Fruit fly (Drosophila melanogaster) whole organism, embryonic: ENCODE measurements around the gene toe.

ENCODE experiments used
- Antp ChIP-seq: fragments of 200-800 bp; sonication (Bioruptor generic); optimal IDR thresholded peaks from 3 replicates; lab custom pipeline; 2016; ENCODE audit warnings: missing biosample characterization, missing genetic modification characterization
- Atf-2 ChIP-seq: fragments of 200-800 bp; sonication (Bioruptor generic); optimal IDR thresholded peaks from 2 replicates; lab custom pipeline; 2016; ENCODE audit warnings: missing biosample characterization, missing genetic modification characterization
- B-H1 ChIP-seq: fragments of 200-800 bp; sonication (Bioruptor generic); IDR thresholded peaks from 3 replicates; pipeline ENCODE4 v1.3.6; 2022; ENCODE audit warnings: missing biosample characterization, missing genetic modification characterization
- Bdp1 ChIP-seq: fragments of 200-800 bp; sonication (Bioruptor generic); optimal IDR thresholded peaks from 3 replicates; lab custom pipeline; 2016; ENCODE audit warnings: missing biosample characterization, missing genetic modification characterization
- Blimp-1 ChIP-seq: fragments of 200-800 bp; sonication (Bioruptor generic); optimal IDR thresholded peaks from 3 replicates; lab custom pipeline; 2018; ENCODE audit warnings: missing biosample characterization, missing genetic modification characterization, mild to moderate bottlenecking, moderate library complexity, missing genetic modification reagents
- CG10267 ChIP-seq: fragments of 200-800 bp; sonication (Bioruptor generic); optimal IDR thresholded peaks from 2 replicates; lab custom pipeline; 2018; ENCODE audit warnings: missing biosample characterization, mild to moderate bottlenecking, missing genetic modification characterization, moderate library complexity
- CG10979 ChIP-seq: fragments of 200-800 bp; sonication (Bioruptor generic); optimal IDR thresholded peaks from 2 replicates; lab custom pipeline; 2018; ENCODE audit warnings: missing biosample characterization, mild to moderate bottlenecking, missing genetic modification characterization, moderate library complexity
- CG11723 ChIP-seq: fragments of 200-800 bp; sonication (Bioruptor generic); optimal IDR thresholded peaks from 2 replicates; lab custom pipeline; 2017; ENCODE audit warnings: missing biosample characterization, mild to moderate bottlenecking, missing genetic modification characterization
- CG12391 ChIP-seq: fragments of 200-800 bp; sonication (Bioruptor generic); optimal IDR thresholded peaks from 3 replicates; lab custom pipeline; 2018; ENCODE audit warnings: missing biosample characterization, mild to moderate bottlenecking, missing genetic modification characterization, moderate library complexity
- CG13424 ChIP-seq: fragments of 200-800 bp; sonication (Bioruptor generic); optimal IDR thresholded peaks from 2 replicates; lab custom pipeline; 2019; ENCODE audit warnings: missing biosample characterization, mild to moderate bottlenecking, missing genetic modification characterization, moderate library complexity
- CG14050 ChIP-seq: fragments of 200-800 bp; sonication (Bioruptor generic); IDR thresholded peaks from 3 replicates; pipeline ENCODE4 v1.3.6; 2022; ENCODE audit warnings: missing biosample characterization, missing genetic modification characterization
- CG15696 ChIP-seq: fragments of 200-800 bp; sonication (Bioruptor generic); optimal IDR thresholded peaks from 2 replicates; lab custom pipeline; 2019; ENCODE audit warnings: missing biosample characterization, mild to moderate bottlenecking, missing genetic modification characterization, moderate library complexity
- CG1602 ChIP-seq: fragments of 200-800 bp; sonication (Bioruptor generic); optimal IDR thresholded peaks from 3 replicates; lab custom pipeline; 2016; ENCODE audit warnings: missing biosample characterization, missing genetic modification characterization
- CG17328 ChIP-seq: fragments of 200-800 bp; sonication (Bioruptor generic); IDR thresholded peaks from 2 replicates; pipeline ENCODE4 v1.3.6; 2022; ENCODE audit warnings: missing biosample characterization, missing genetic modification characterization
- CG17829 ChIP-seq: fragments of 200-800 bp; optimal IDR thresholded peaks from 2 replicates; lab custom pipeline; 2019; ENCODE audit warnings: missing biosample characterization, mild to moderate bottlenecking, missing genetic modification characterization, moderate library complexity
- CG18262 ChIP-seq: fragments of 200-800 bp; optimal IDR thresholded peaks from 3 replicates; lab custom pipeline; 2019; ENCODE audit warnings: missing biosample characterization, mild to moderate bottlenecking, missing genetic modification characterization, moderate library complexity
- CG2712 ChIP-seq: fragments of 200-800 bp; optimal IDR thresholded peaks from 3 replicates; lab custom pipeline; 2019; ENCODE audit warnings: missing biosample characterization, mild to moderate bottlenecking, missing genetic modification characterization, moderate library complexity
- CG32767 ChIP-seq: fragments of 200-800 bp; sonication (Bioruptor generic); IDR thresholded peaks from 2 replicates; pipeline ENCODE4 v1.3.6; 2022; ENCODE audit warnings: missing biosample characterization, missing genetic modification characterization
- CG3281 ChIP-seq: fragments of 200-800 bp; sonication (Bioruptor generic); optimal IDR thresholded peaks from 3 replicates; lab custom pipeline; 2017; ENCODE audit warnings: missing biosample characterization, mild to moderate bottlenecking, missing genetic modification characterization
- CG33557 ChIP-seq: fragments of 200-800 bp; sonication (Bioruptor generic); optimal IDR thresholded peaks from 2 replicates; lab custom pipeline; 2019; ENCODE audit warnings: missing biosample characterization, mild to moderate bottlenecking, missing genetic modification characterization, moderate library complexity
- CG3407 ChIP-seq: fragments of 200-800 bp; sonication (Bioruptor generic); optimal IDR thresholded peaks from 2 replicates; lab custom pipeline; 2018; ENCODE audit warnings: missing biosample characterization, mild to moderate bottlenecking, missing genetic modification characterization
- CG4424 ChIP-seq: fragments of 200-800 bp; sonication (Bioruptor generic); optimal IDR thresholded peaks from 3 replicates; lab custom pipeline; 2016; ENCODE audit warnings: missing biosample characterization, missing genetic modification characterization
- CG6254 ChIP-seq: fragments of 200-800 bp; sonication (Bioruptor generic); optimal IDR thresholded peaks from 3 replicates; lab custom pipeline; 2017; ENCODE audit warnings: mild to moderate bottlenecking, missing biosample characterization, missing genetic modification reagents, missing genetic modification characterization
- CG8478 ChIP-seq: fragments of >200 bp; optimal IDR thresholded peaks from 2 replicates; lab custom pipeline; 2018
- CG8924 ChIP-seq: fragments of 200-800 bp; optimal IDR thresholded peaks from 3 replicates; lab custom pipeline; 2019; ENCODE audit warnings: missing biosample characterization, mild to moderate bottlenecking, missing genetic modification characterization, moderate library complexity
- CG9727 ChIP-seq: fragments of 200-800 bp; sonication (Bioruptor generic); optimal IDR thresholded peaks from 3 replicates; lab custom pipeline; 2017; ENCODE audit warnings: missing biosample characterization, mild to moderate bottlenecking, missing genetic modification characterization
- Camta ChIP-seq: fragments of 200-800 bp; sonication (Bioruptor generic); optimal IDR thresholded peaks from 2 replicates; lab custom pipeline; 2016; ENCODE audit warnings: missing biosample characterization, missing genetic modification characterization
- CoRest ChIP-seq: fragments of 200-800 bp; sonication (Bioruptor generic); optimal IDR thresholded peaks from 3 replicates; lab custom pipeline; 2018; ENCODE audit warnings: missing biosample characterization, mild to moderate bottlenecking, missing genetic modification characterization, moderate library complexity
- Drgx ChIP-seq: fragments of 200-800 bp; sonication (Bioruptor generic); IDR thresholded peaks from 2 replicates; pipeline ENCODE4 v1.3.6; 2022; ENCODE audit warnings: missing biosample characterization, missing genetic modification characterization
- H2.0 ChIP-seq: fragments of 200-800 bp; sonication (Bioruptor generic); IDR thresholded peaks from 2 replicates; pipeline ENCODE4 v1.3.6; 2022; ENCODE audit warnings: missing biosample characterization, missing genetic modification characterization
- Oli ChIP-seq: fragments of 200-800 bp; sonication (Bioruptor generic); optimal IDR thresholded peaks from 2 replicates; lab custom pipeline; 2018; ENCODE audit warnings: missing biosample characterization, mild to moderate bottlenecking, missing genetic modification characterization, moderate library complexity
- Pdp1 ChIP-seq, 2 experiments: fragments of 200-800 bp; sonication (Bioruptor generic); optimal IDR thresholded peaks; 3 replicates each; lab custom pipeline; 2016; ENCODE audit warnings: missing biosample characterization in 2 of 2, missing genetic modification characterization in 2 of 2, mild to moderate bottlenecking in 1 of 2, moderate library complexity in 1 of 2
- Rx ChIP-seq: fragments of 200-800 bp; sonication (Bioruptor generic); IDR thresholded peaks from 2 replicates; pipeline ENCODE4 v1.3.6; 2022; ENCODE audit warnings: missing biosample characterization, missing genetic modification characterization
- Xrp1 ChIP-seq: fragments of 200-800 bp; sonication (Bioruptor generic); IDR thresholded peaks from 2 replicates; pipeline ENCODE4 v1.3.6; 2022; ENCODE audit warnings: missing biosample characterization, missing genetic modification characterization
- amos ChIP-seq: fragments of 200-800 bp; sonication (Bioruptor generic); IDR thresholded peaks from 2 replicates; pipeline ENCODE4 v1.3.6; 2022; ENCODE audit warnings: missing biosample characterization, missing genetic modification characterization; ENCODE audit not compliant: partially characterized antibody
- az2 ChIP-seq: fragments of 200-800 bp; sonication (Bioruptor generic); optimal IDR thresholded peaks from 3 replicates; lab custom pipeline; 2016; ENCODE audit warnings: missing biosample characterization, missing genetic modification characterization
- bcd ChIP-seq: fragments of 200-800 bp; sonication (Bioruptor generic); optimal IDR thresholded peaks from 2 replicates; lab custom pipeline; 2017; ENCODE audit warnings: missing biosample characterization, mild to moderate bottlenecking, missing genetic modification characterization
- dmrt11E ChIP-seq: fragments of 200-800 bp; sonication (Bioruptor generic); optimal IDR thresholded peaks from 3 replicates; lab custom pipeline; 2018; ENCODE audit warnings: missing biosample characterization, mild to moderate bottlenecking, missing genetic modification characterization, moderate library complexity
- gem ChIP-seq: fragments of 200-800 bp; sonication (Bioruptor generic); optimal IDR thresholded peaks from 2 replicates; lab custom pipeline; 2019; ENCODE audit warnings: missing biosample characterization, mild to moderate bottlenecking, missing genetic modification characterization, moderate library complexity
- kni ChIP-seq: fragments of 200-800 bp; sonication (Bioruptor generic); optimal IDR thresholded peaks from 3 replicates; lab custom pipeline; 2017; ENCODE audit warnings: mild to moderate bottlenecking, missing biosample characterization, missing genetic modification reagents, missing genetic modification characterization
- lola ChIP-seq, 3 experiments: fragments of >200 bp in 2 of 3; fragments of 200-800 bp in 1 of 3; sonication (Bioruptor generic) in 1 of 3; optimal IDR thresholded peaks; 2 replicates each; lab custom pipeline; 2017 to 2019; ENCODE audit warnings: missing biosample characterization in 3 of 3, missing genetic modification characterization in 3 of 3, mild to moderate bottlenecking in 1 of 3, moderate library complexity in 1 of 3
- lov ChIP-seq, 2 experiments: fragments of 200-800 bp in 1 of 2; fragments of >200 bp in 1 of 2; sonication (Bioruptor generic) in 1 of 2; IDR thresholded peaks in 1 of 2; optimal IDR thresholded peaks in 1 of 2; 2 replicates in 1 of 2; 3 replicates in 1 of 2; pipeline versions ENCODE4 v1.3.6 to Lab custom; 2017 to 2022; ENCODE audit warnings: missing biosample characterization in 1 of 2, missing genetic modification characterization in 1 of 2
- nmo ChIP-seq: fragments of 200-800 bp; sonication (Bioruptor generic); optimal IDR thresholded peaks from 2 replicates; lab custom pipeline; 2018; ENCODE audit warnings: missing biosample characterization, mild to moderate bottlenecking, missing genetic modification characterization, moderate library complexity
- nom ChIP-seq: fragments of 200-800 bp; sonication (Bioruptor generic); optimal IDR thresholded peaks from 2 replicates; lab custom pipeline; 2017; ENCODE audit warnings: missing biosample characterization, missing genetic modification characterization, mild to moderate bottlenecking, moderate library complexity, missing genetic modification reagents
- phol ChIP-seq: fragments of 200-800 bp; sonication (Bioruptor generic); optimal IDR thresholded peaks from 3 replicates; lab custom pipeline; 2018; ENCODE audit warnings: missing biosample characterization, mild to moderate bottlenecking, missing genetic modification characterization, moderate library complexity
- row ChIP-seq: fragments of 200-800 bp; sonication (Bioruptor generic); IDR thresholded peaks from 3 replicates; pipeline ENCODE4 v1.3.6; 2022; ENCODE audit warnings: missing biosample characterization, missing genetic modification characterization
- sens ChIP-seq: fragments of 200-800 bp; sonication (Bioruptor generic); peaks from one replicate; lab custom pipeline; 2016; ENCODE audit warnings: missing biosample characterization, missing genetic modification characterization
- sisA ChIP-seq: fragments of 200-800 bp; sonication (Bioruptor generic); IDR thresholded peaks from 2 replicates; pipeline ENCODE4 v1.3.6; 2022; ENCODE audit warnings: missing biosample characterization, missing genetic modification characterization
- trem ChIP-seq: fragments of 200-800 bp; optimal IDR thresholded peaks from 3 replicates; lab custom pipeline; 2019; ENCODE audit warnings: missing biosample characterization, mild to moderate bottlenecking, missing genetic modification characterization, moderate library complexity

The toe gene

dm6 chr3L:12444040-12444439, 11.6 kb upstream of the toe start (continued):
- TF ChIP-seq CG1602 (GFP tag; lab: Kevin White, UChicago), result no peak
- no peak for TF ChIP-seq CG11723 (GFP tag; lab: Kevin White, UChicago)
- TF ChIP-seq CG15696 (tag; lab: Kevin White, UChicago), result peak; percentile 67
- no peak for TF ChIP-seq Camta
- TF ChIP-seq amos, result no peak
- TF ChIP-seq Atf-2, result no peak
- no peak for TF ChIP-seq kni (GFP tag; lab: Kevin White, UChicago)
- peak; percentile 26; the same call in 1 of the 2 replicates for TF ChIP-seq CG17328 (GFP tag; lab: Robert Waterston, UW)
- no peak for TF ChIP-seq B-H1 (GFP tag; lab: Robert Waterston, UW)
- peak; percentile 63 for TF ChIP-seq CG6254 (GFP tag; lab: Kevin White, UChicago)
- peak; percentile 71 for TF ChIP-seq dmrt11E
- no peak for TF ChIP-seq bcd (GFP tag; lab: Kevin White, UChicago)
- TF ChIP-seq CG32767 (GFP tag; lab: Robert Waterston, UW), result no peak
- no peak for TF ChIP-seq Rx (GFP tag; lab: Robert Waterston, UW)
- TF ChIP-seq sisA (GFP tag; lab: Robert Waterston, UW), result no peak

- peak; percentile 39 for TF ChIP-seq gem
- TF ChIP-seq sens (GFP tag; lab: Kevin White, UChicago), result peak; percentile 68
- no peak for TF ChIP-seq CG8478 (lab: Kevin White, UChicago)
- 0 out of 2 replicates have a peak, but pooled peaks have one; percentile 6 for TF ChIP-seq Drgx
- peak; percentile 1 for TF ChIP-seq CG4424 (GFP tag; lab: Kevin White, UChicago)
- no peak for TF ChIP-seq CG3281 (GFP tag; lab: Kevin White, UChicago)
- peak in 1 of 2 experiments; percentile 39 for TF ChIP-seq Pdp1 (GFP tag; optimal IDR thresholded peaks at IDR 0.05; lab: Kevin White, UChicago)
- peak; percentile 13 for TF ChIP-seq CG10267 (tag; lab: Kevin White, UChicago)
- peak; percentile 18 for TF ChIP-seq trem (tag; lab: Kevin White, UChicago)
- peak; percentile 11 for TF ChIP-seq CG9727 (GFP tag; lab: Kevin White, UChicago)
- peak; percentile 45 for TF ChIP-seq CG15696 (tag; lab: Kevin White, UChicago)
- TF ChIP-seq CG10979 (tag; lab: Kevin White, UChicago), result peak; percentile 54
- no peak for TF ChIP-seq H2.0 (GFP tag; lab: Robert Waterston, UW)
- TF ChIP-seq Blimp-1, result peak; percentile 8
- TF ChIP-seq CoRest (tag; lab: Kevin White, UChicago), result peak; percentile 3
- peak; percentile 59; the same call in 2 of the 3 replicates for TF ChIP-seq row
- TF ChIP-seq CG12391 (tag; lab: Kevin White, UChicago), result peak; percentile 32
- peak; percentile 56 for TF ChIP-seq CG2712 (tag; lab: Kevin White, UChicago)
- peak; percentile 9 for TF ChIP-seq phol (tag; lab: Kevin White, UChicago)
- TF ChIP-seq CG13424, result peak; percentile 1
- peak; percentile 19 for TF ChIP-seq nom
- TF ChIP-seq CG17829, result peak; percentile 28
- TF ChIP-seq az2 (GFP tag; lab: Kevin White, UChicago), result peak; percentile 19
- peak; percentile 10 for TF ChIP-seq Oli (tag; lab: Kevin White, UChicago)
- TF ChIP-seq Bdp1 (GFP tag; lab: Kevin White, UChicago), result no peak
- TF ChIP-seq Antp (GFP tag; lab: Kevin White, UChicago), result no peak
- TF ChIP-seq lola (GFP tag; optimal IDR thresholded peaks at IDR 0.05; lab: Kevin White, UChicago), result peak in 1 of 3 experiments; percentile 60
- peak; percentile 31 for TF ChIP-seq CG33557
- peak; percentile 28 for TF ChIP-seq nmo
- TF ChIP-seq CG8924 (tag; lab: Kevin White, UChicago), result peak; percentile 12
- TF ChIP-seq Xrp1 (GFP tag; lab: Robert Waterston, UW), result peak; percentile 48; the same call in 1 of the 2 replicates
- no peak for TF ChIP-seq CG14050
- peak; percentile 64 for TF ChIP-seq dmrt11E
- peak; percentile 43 for TF ChIP-seq CG18262 (tag; lab: Kevin White, UChicago)
- TF ChIP-seq CG3407, result no peak
- no peak for TF ChIP-seq lov (optimal IDR thresholded peaks at IDR 0.05; lab: Kevin White, UChicago)
- TF ChIP-seq lov (GFP tag; IDR thresholded peaks at IDR 0.05; lab: Robert Waterston, UW), result no peak
Observed at dm6 chr3L:12442593-12442992, 10.1 kb upstream of the toe start.
